Fruit fly (Drosophila melanogaster): Measurements from ENCODE around the gene Abd-B.
A peak's percentile ranks its signal among the peaks of the same experiment; 100 is the strongest.

Gene Abd-B

DNA sequence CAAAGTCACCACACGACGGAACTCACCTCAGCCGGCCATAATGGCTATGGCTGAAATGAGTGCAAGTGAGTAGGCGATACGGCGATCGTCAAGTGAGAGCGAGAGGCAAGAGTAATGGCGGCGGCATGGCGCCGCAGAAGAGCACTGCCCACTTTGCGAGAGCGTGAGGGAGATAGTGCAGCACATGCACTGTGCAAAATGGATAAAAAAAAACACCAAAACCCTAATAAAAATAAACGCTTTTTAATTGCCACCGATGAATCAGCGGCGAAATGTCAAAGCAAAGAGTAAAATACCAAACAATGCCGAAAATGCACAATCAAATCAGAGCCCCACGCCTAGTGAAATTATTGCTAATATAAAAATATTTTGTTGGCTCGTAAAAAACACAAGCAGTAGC is 23.4 kb downstream of the Abd-B start (continued):
- TF ChIP-seq CG15479 (GFP tag; optimal IDR thresholded peaks at IDR 0.05) (peak; percentile 46), Doc2 (GFP tag; IDR thresholded peaks at IDR 0.05) (no peak), chn (GFP tag; optimal IDR thresholded peaks at IDR 0.05) (peak; percentile 17), chinmo (GFP tag; IDR thresholded peaks at IDR 0.05; ENCODE audit: partially characterized antibody) (peak; percentile 70; the same call in 2 of the 4 replicates), pan (optimal IDR thresholded peaks at IDR 0.05) (no peak), pan (GFP tag; optimal IDR thresholded peaks at IDR 0.05 in 1 of 2, IDR thresholded peaks at IDR 0.05 in 1 of 2) (peak in 1 of 2 experiments; percentile 64), Stat92E (GFP tag; optimal IDR thresholded peaks at IDR 0.05) (no peak), Gug (GFP tag; IDR thresholded peaks at IDR 0.05) (0 out of 4 replicates have a peak, but pooled peaks have one; percentile 18), tx (GFP tag; optimal IDR thresholded peaks at IDR 0.05) (no peak), HLH4C (GFP tag; IDR thresholded peaks at IDR 0.05; ENCODE audit: partially characterized antibody) (0 out of 3 replicates have a peak, but pooled peaks have one; percentile 34), cad (GFP tag; optimal IDR thresholded peaks at IDR 0.05) (peak; percentile 57), prd (optimal IDR thresholded peaks at IDR 0.05) (no peak), prd (GFP tag; IDR thresholded peaks at IDR 0.05) (peak; percentile 49; the same call in 2 of the 3 replicates), vvl (GFP tag; IDR thresholded peaks at IDR 0.05) (peak; percentile 76), Lim3 (GFP tag; IDR thresholded peaks at IDR 0.05) (no peak), sqz (GFP tag; optimal IDR thresholded peaks at IDR 0.05) (peak; percentile 8), amos (GFP tag; IDR thresholded peaks at IDR 0.05; ENCODE audit: partially characterized antibody) (peak; percentile 20; the same call in 1 of the 2 replicates), Drgx (GFP tag; IDR thresholded peaks at IDR 0.05) (peak; percentile 58), Abd-B (GFP tag; optimal IDR thresholded peaks at IDR 0.05) (peak; percentile 65), tin (GFP tag; optimal IDR thresholded peaks at IDR 0.05) (no peak), nmo (GFP tag; optimal IDR thresholded peaks at IDR 0.05) (peak; percentile 59), CG4730 (GFP tag; IDR thresholded peaks at IDR 0.05) (no peak), CTCF (GFP tag; optimal IDR thresholded peaks at IDR 0.05) (no peak), CG2889 (GFP tag; IDR thresholded peaks at IDR 0.05) (peak; percentile 48; the same call in 1 of the 3 replicates), Xrp1 (GFP tag; IDR thresholded peaks at IDR 0.05) (peak; percentile 32; the same call in 1 of the 2 replicates), twi (tag; optimal IDR thresholded peaks at IDR 0.05) (peak; percentile 77), cg (GFP tag; optimal IDR thresholded peaks at IDR 0.05) (peak; percentile 68), CG8089 (GFP tag; optimal IDR thresholded peaks at IDR 0.05) (peak; percentile 8), CG13287 (GFP tag; IDR thresholded peaks at IDR 0.05; ENCODE audit: partially characterized antibody) (peak; percentile 42; the same call in 1 of the 2 replicates), CG8359 (GFP tag; optimal IDR thresholded peaks at IDR 0.05; ENCODE audit: borderline replicate concordance) (no peak), CG11696 (GFP tag; IDR thresholded peaks at IDR 0.05) (no peak), Ets97D (GFP tag; optimal IDR thresholded peaks at IDR 0.05) (peak; percentile 1), Atf6 (GFP tag; IDR thresholded peaks at IDR 0.05) (no peak), CG17328 (GFP tag; IDR thresholded peaks at IDR 0.05) (peak; percentile 43), Lhr (GFP tag; optimal IDR thresholded peaks at IDR 0.05) (no peak), CG33213 (GFP tag; optimal IDR thresholded peaks at IDR 0.05) (no peak), CG9609 (GFP tag; optimal IDR thresholded peaks at IDR 0.05) (peak; percentile 15), chm (GFP tag; IDR thresholded peaks at IDR 0.05) (peak; percentile 59; the same call in 1 of the 2 replicates), gem (tag; optimal IDR thresholded peaks at IDR 0.05) (peak; percentile 13), tna (GFP tag; IDR thresholded peaks at IDR 0.05; ENCODE audit: partially characterized antibody) (peak; percentile 48), CG8478 (optimal IDR thresholded peaks at IDR 0.05) (peak; percentile 95), sob (GFP tag; IDR thresholded peaks at IDR 0.05) (0 out of 2 replicates have a peak, but pooled peaks have one; percentile 33), slp2 (GFP tag; optimal IDR thresholded peaks at IDR 0.05) (peak; percentile 8), sna (GFP tag; IDR thresholded peaks at IDR 0.05; ENCODE audit: partially characterized antibody) (no peak), HLH54F (GFP tag; optimal IDR thresholded peaks at IDR 0.05) (no peak), pum (GFP tag; optimal IDR thresholded peaks at IDR 0.05) (peak; percentile 25), gcm (GFP tag; optimal IDR thresholded peaks at IDR 0.05) (peak; percentile 23), Optix (GFP tag; IDR thresholded peaks at IDR 0.05) (0 out of 3 replicates have a peak, but pooled peaks have one; percentile 48), sr (GFP tag; IDR thresholded peaks at IDR 0.05) (peak; percentile 73; the same call in 2 of the 3 replicates), Awh (GFP tag; IDR thresholded peaks at IDR 0.05) (peak; percentile 44; the same call in 1 of the 2 replicates), ato (GFP tag; IDR thresholded peaks at IDR 0.05; ENCODE audit: partially characterized antibody) (no peak)

Data from whole organism, embryonic.